Worm (Caenorhabditis elegans) whole organism, midembryonic: Measurements from ENCODE around the gene C35A11.4.

Experiments used
- T22C8.4 ChIP-seq: fragments of 200-800 bp; sonication (Bioruptor generic); IDR thresholded peaks from 2 replicates; pipeline ENCODE4 v1.3.6; 2022; ENCODE audit warnings: missing genetic modification characterization, missing compliant biosample characterization
- cog-1 ChIP-seq: sonication (generic microtip); optimal IDR thresholded peaks from 2 replicates; lab custom pipeline; 2016; ENCODE audit warnings: missing genetic modification characterization, missing compliant biosample characterization
- flt-1 ChIP-seq: fragments of 200-800 bp; sonication (Bioruptor generic); IDR thresholded peaks from 2 replicates; pipeline ENCODE4 v1.3.6; 2022; ENCODE audit warnings: missing genetic modification characterization, missing compliant biosample characterization
- klf-2 ChIP-seq: fragments of 200-800 bp; sonication (Bioruptor generic); conservative IDR thresholded peaks from 2 replicates; pipeline ENCODE4 v1.3.6; 2022; ENCODE audit warnings: missing genetic modification reagents, missing genetic modification characterization, missing compliant biosample characterization
- med-1 ChIP-seq: sonication (generic microtip); optimal IDR thresholded peaks from 2 replicates; lab custom pipeline; 2017; ENCODE audit warnings: missing genetic modification characterization, mild to moderate bottlenecking, missing compliant biosample characterization, antibody characterized with exemption, missing genetic modification reagents; ENCODE audit not compliant: insufficient read depth
- ref-1 ChIP-seq: fragments of 200-800 bp; sonication (Bioruptor generic); conservative IDR thresholded peaks from 2 replicates; pipeline ENCODE4 v1.3.6; 2022; ENCODE audit warnings: missing genetic modification reagents, missing genetic modification characterization, missing compliant biosample characterization
- tab-1 ChIP-seq: fragments of 200-800 bp; sonication (Bioruptor generic); IDR thresholded peaks from 2 replicates; pipeline ENCODE4 v1.3.6; 2022; ENCODE audit warnings: missing genetic modification characterization, missing compliant biosample characterization
- ztf-23 ChIP-seq: fragments of 200-800 bp; sonication (Bioruptor generic); IDR thresholded peaks from 2 replicates; pipeline ENCODE4 v1.3.6; 2022; ENCODE audit warnings: missing genetic modification reagents, missing genetic modification characterization, missing compliant biosample characterization
- ztf-29 ChIP-seq: fragments of 200-800 bp; sonication (Bioruptor generic); IDR thresholded peaks from 2 replicates; pipeline ENCODE4 v1.3.6; 2022; ENCODE audit warnings: missing genetic modification reagents, missing genetic modification characterization, missing compliant biosample characterization

The C35A11.4 gene

ce11 chrV:5412808-5413405 is 20.0 kb upstream of the C35A11.4 start, which contains the start of gene F08F3.10:
TSS of gene F08F3.10 (plus strand) at chrV:5413355.
- no peak for TF ChIP-seq T22C8.4 (GFP tag; lab: Robert Waterston, UW)
- TF ChIP-seq ztf-29 (GFP tag; lab: Robert Waterston, UW) = no peak
- TF ChIP-seq flt-1 = no peak
- TF ChIP-seq ztf-23 = no peak
- no peak for TF ChIP-seq med-1 (GFP tag; lab: Kevin White, UChicago)
- TF ChIP-seq cog-1 (tag; lab: Kevin White, UChicago) = no peak
- no peak for TF ChIP-seq ref-1 (GFP tag; lab: Robert Waterston, UW)
- no peak for TF ChIP-seq tab-1 (GFP tag; lab: Robert Waterston, UW)
- no peak for TF ChIP-seq klf-2 (GFP tag; lab: Robert Waterston, UW)

DNA sequence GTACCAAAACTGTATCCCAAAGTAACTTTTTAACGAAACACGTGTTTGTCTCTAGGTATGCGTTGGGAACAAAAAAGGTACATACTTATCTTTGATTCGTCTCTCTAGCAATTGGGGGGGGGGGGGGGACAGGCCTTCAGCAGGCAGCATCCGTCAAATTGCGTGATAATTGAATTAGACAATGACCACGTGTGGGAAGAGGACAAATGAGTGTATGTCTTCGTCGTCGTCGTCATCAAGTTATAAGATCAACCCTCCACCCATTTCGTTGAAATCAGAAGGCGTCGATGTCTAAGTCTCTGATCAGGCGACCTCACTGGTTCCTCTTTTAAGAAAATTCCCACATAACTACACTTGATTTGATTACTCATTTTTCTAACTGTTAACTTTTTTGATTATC is 17.7 kb upstream of the C35A11.4 start, which contains the start of gene F08F3.4:
TSS of gene F08F3.4 (plus strand) at position 277 of the 400 bp plus-strand sequence.
- TF ChIP-seq med-1 (GFP tag; lab: Kevin White, UChicago) (no peak), flt-1 (no peak), tab-1 (GFP tag; lab: Robert Waterston, UW) (no peak), ztf-23 (no peak)

DNA sequence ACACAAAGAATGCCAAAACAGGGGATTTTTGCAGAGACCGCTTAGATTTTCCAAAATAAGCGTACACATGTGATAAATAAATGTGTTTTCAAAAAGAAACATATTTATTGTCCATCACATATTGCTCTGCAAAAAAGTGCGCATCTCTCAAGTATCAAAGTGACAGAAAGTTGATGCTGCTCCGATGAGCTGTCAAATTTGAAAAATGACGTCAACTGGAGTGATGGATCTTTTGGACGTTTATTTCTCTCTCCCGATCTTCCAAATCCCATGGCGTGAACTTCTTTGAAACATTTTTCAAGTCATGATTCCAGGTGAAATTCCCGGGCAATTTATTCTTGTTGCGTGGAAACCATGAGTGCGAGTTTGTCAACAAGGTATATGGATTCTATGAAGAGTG is 16.0 kb upstream of the C35A11.4 start:
- TF ChIP-seq flt-1 (no peak), ref-1 (GFP tag; lab: Robert Waterston, UW) (no peak), ztf-23 (no peak), med-1 (GFP tag; lab: Kevin White, UChicago) (no peak), ztf-29 (GFP tag; lab: Robert Waterston, UW) (no peak), klf-2 (GFP tag; lab: Robert Waterston, UW) (no peak), tab-1 (GFP tag; lab: Robert Waterston, UW) (no peak), T22C8.4 (GFP tag; lab: Robert Waterston, UW) (no peak), cog-1 (tag; lab: Kevin White, UChicago) (no peak)

DNA sequence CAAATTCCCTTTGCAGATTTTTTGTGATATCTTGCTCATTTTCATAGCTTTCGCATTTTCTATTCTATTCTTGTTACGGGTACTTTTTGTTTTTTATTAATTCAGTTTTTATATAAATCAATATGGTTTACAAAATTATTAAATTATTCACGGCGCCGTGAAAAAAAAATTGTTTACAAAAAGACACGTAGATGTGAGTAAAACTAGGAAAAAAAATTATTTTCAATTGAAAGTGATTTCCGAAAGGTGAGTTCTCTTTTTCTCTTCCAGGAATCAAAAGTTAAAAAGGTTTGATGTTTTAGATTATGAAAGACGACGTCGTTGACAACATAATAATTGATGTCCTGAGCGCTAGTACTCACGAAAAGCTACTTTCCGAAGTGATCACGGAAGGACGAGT is 15.3 kb upstream of the C35A11.4 start, which contains the start of gene C25A6.1:
TSS of gene C25A6.1 (plus strand) at position 301 of the 400 bp plus-strand sequence.
- TF ChIP-seq T22C8.4 (GFP tag; lab: Robert Waterston, UW) = no peak

- TF ChIP-seq ztf-23 = no peak
- TF ChIP-seq tab-1 (GFP tag; lab: Robert Waterston, UW) = no peak
- no peak for TF ChIP-seq ref-1 (GFP tag; lab: Robert Waterston, UW)
These were observed 12.1 kb upstream of the C35A11.4 start, which contains the start of gene dmsr-7 for ce11 chrV:5405053-5405452. TSS of gene dmsr-7 (plus strand) at chrV:5405353.

ce11 chrV:5403938-5404337 is 11.0 kb upstream of the C35A11.4 start:
- TF ChIP-seq flt-1 = no peak
- TF ChIP-seq cog-1 (tag; lab: Kevin White, UChicago) = no peak
- no peak for TF ChIP-seq ztf-23
- no peak for TF ChIP-seq tab-1 (GFP tag; lab: Robert Waterston, UW)
- no peak for TF ChIP-seq ztf-29 (GFP tag; lab: Robert Waterston, UW)

DNA sequence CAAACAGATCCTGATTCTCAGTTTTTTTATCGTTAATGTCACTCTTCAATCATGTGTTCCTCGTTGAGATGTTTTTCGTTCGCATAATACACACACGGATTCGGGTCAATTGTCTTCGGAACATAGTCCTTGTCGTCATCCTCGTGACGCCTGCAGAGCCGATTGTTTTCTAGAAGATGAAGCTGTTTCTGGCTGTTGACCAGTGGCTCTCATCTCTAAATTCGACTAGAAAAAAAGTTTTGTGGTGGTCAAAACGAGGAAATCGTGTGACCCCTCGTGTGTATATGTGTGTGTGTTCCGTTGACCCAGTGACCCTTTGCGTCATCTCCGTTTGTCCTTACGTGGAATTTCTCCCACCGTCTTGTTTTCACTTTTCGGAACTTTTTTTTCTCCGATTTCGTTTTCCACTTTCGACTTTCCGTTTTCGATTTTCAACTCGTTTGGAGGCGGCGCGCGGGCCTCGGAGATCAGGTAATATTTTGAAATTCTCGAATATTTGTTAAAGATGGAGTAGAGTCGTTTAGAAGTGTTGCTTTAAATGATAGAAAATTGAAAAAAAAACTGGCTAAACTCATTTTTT is 6.9 kb downstream of the C35A11.4 start, which contains the start of gene C35A11.2:
TSS of gene C35A11.2 (plus strand) at position 386 of the 580 bp plus-strand sequence.
- no peak for TF ChIP-seq ztf-29 (GFP tag; lab: Robert Waterston, UW)

- no peak for TF ChIP-seq med-1 (GFP tag; lab: Kevin White, UChicago)
- TF ChIP-seq cog-1 (tag; lab: Kevin White, UChicago) = no peak
- TF ChIP-seq ref-1 (GFP tag; lab: Robert Waterston, UW) = no peak
- TF ChIP-seq tab-1 (GFP tag; lab: Robert Waterston, UW) = no peak
- TF ChIP-seq T22C8.4 (GFP tag; lab: Robert Waterston, UW) = no peak
- no peak for TF ChIP-seq flt-1
- TF ChIP-seq klf-2 (GFP tag; lab: Robert Waterston, UW) = no peak
- no peak for TF ChIP-seq ztf-23
- TF ChIP-seq ztf-29 (GFP tag; lab: Robert Waterston, UW) = no peak
These were observed 20.8 kb downstream of the C35A11.4 start, which contains the start of gene C35A11.3 for ce11 chrV:5372118-5372517. TSS of gene C35A11.3 (plus strand) at chrV:5372418.

- TF ChIP-seq ztf-23 (no peak), cog-1 (tag; lab: Kevin White, UChicago) (no peak), T22C8.4 (GFP tag; lab: Robert Waterston, UW) (no peak), klf-2 (GFP tag; lab: Robert Waterston, UW) (no peak), ztf-29 (GFP tag; lab: Robert Waterston, UW) (no peak), tab-1 (GFP tag; lab: Robert Waterston, UW) (no peak), ref-1 (GFP tag; lab: Robert Waterston, UW) (no peak), flt-1 (no peak), med-1 (GFP tag; lab: Kevin White, UChicago) (no peak)
These were observed 24.2 kb downstream of the C35A11.4 start, which contains the start of gene T09D3.9 for ce11 chrV:5368792-5369191. TSS of gene T09D3.9 (minus strand) at chrV:5368892.

- TF ChIP-seq T22C8.4 (GFP tag; lab: Robert Waterston, UW) (no peak), klf-2 (GFP tag; lab: Robert Waterston, UW) (no peak), cog-1 (tag; lab: Kevin White, UChicago) (no peak), ref-1 (GFP tag; lab: Robert Waterston, UW) (no peak), tab-1 (GFP tag; lab: Robert Waterston, UW) (no peak)
These were observed 28.1 kb downstream of the C35A11.4 start, which contains the start of gene T09D3.8 for ce11 chrV:5364863-5365262. TSS of gene T09D3.8 (plus strand) at chrV:5365163.
